Worm (Caenorhabditis elegans) whole organism, L2 larva: ENCODE results near the gene enol-1.

Source experiments
- blmp-1 ChIP-seq: sonication (generic microtip); optimal IDR thresholded peaks from 2 replicates; lab custom pipeline; 2017; ENCODE audit warnings: missing genetic modification characterization, mild to moderate bottlenecking, missing compliant biosample characterization, antibody characterized with exemption, moderate library complexity; ENCODE audit not compliant: insufficient read depth
- lin-39 ChIP-seq: fragments of 150-350 bp; optimal IDR thresholded peaks from 2 replicates; lab custom pipeline; 2014; ENCODE audit warnings: missing biosample characterization, missing genetic modification reagents, missing genetic modification characterization

DNA sequence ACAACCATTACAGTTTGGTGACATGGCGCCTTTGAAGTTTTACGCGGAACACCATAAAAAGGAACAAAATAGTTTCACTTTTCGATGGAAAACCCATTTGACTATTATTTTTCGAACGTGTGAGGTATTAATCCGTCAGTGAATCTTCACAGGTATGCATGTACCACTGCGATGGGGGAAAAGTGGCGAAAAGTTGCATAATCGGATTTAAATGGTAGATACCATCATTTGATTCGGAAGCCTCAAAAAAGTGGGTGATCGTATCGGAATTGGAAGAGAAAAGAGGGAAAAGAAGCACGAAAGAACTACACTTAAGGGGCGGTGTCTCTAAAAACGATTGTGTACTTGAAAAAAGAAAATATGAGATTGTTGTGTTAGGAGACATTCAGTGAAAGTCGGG is 22.9 kb downstream of the enol-1 start:
- no peak for TF ChIP-seq blmp-1
- no peak for TF ChIP-seq lin-39
